Fruit fly (Drosophila melanogaster) whole organism, wandering third instar larva: ENCODE results near the gene Rlip.

Experiments
- CG32264 ChIP-seq: fragments of 200-800 bp; sonication (Bioruptor generic); optimal IDR thresholded peaks from 2 replicates; lab custom pipeline; 2016; ENCODE audit warnings: missing biosample characterization, missing genetic modification characterization
- Mio ChIP-seq: sonication (Bioruptor generic); optimal IDR thresholded peaks from 2 replicates; lab custom pipeline; 2016; ENCODE audit warnings: missing biosample characterization, missing genetic modification characterization
- OdsH ChIP-seq: fragments of 200-800 bp; sonication (Bioruptor generic); optimal IDR thresholded peaks from 2 replicates; lab custom pipeline; 2016; ENCODE audit warnings: missing biosample characterization, mild to moderate bottlenecking, missing genetic modification characterization
- dsf ChIP-seq: sonication (Bioruptor generic); optimal IDR thresholded peaks from 2 replicates; lab custom pipeline; 2016; ENCODE audit warnings: missing biosample characterization, missing genetic modification characterization, borderline replicate concordance
- ey ChIP-seq: fragments of 200-800 bp; sonication (Bioruptor generic); optimal IDR thresholded peaks from 2 replicates; lab custom pipeline; 2016; ENCODE audit warnings: missing biosample characterization, missing genetic modification characterization
- fru ChIP-seq: fragments of 200-800 bp; sonication (Bioruptor generic); optimal IDR thresholded peaks from 3 replicates; lab custom pipeline; 2016; ENCODE audit warnings: missing biosample characterization, mild to moderate bottlenecking, missing genetic modification characterization
- h ChIP-seq: fragments of 200-800 bp; sonication (Bioruptor generic); optimal IDR thresholded peaks from 3 replicates; lab custom pipeline; 2016; ENCODE audit warnings: missing biosample characterization, mild to moderate bottlenecking, missing genetic modification characterization
- pan ChIP-seq: fragments of >200 bp; optimal IDR thresholded peaks from 2 replicates; lab custom pipeline; 2017
- psq ChIP-seq: fragments of 200-800 bp; sonication (Bioruptor generic); optimal IDR thresholded peaks from 3 replicates; lab custom pipeline; 2017; ENCODE audit warnings: missing biosample characterization, mild to moderate bottlenecking, missing genetic modification characterization, moderate library complexity
- usp ChIP-seq: fragments of >200 bp; optimal IDR thresholded peaks from 2 replicates; lab custom pipeline; 2017; ENCODE audit warnings: missing biosample characterization, missing genetic modification characterization

DNA sequence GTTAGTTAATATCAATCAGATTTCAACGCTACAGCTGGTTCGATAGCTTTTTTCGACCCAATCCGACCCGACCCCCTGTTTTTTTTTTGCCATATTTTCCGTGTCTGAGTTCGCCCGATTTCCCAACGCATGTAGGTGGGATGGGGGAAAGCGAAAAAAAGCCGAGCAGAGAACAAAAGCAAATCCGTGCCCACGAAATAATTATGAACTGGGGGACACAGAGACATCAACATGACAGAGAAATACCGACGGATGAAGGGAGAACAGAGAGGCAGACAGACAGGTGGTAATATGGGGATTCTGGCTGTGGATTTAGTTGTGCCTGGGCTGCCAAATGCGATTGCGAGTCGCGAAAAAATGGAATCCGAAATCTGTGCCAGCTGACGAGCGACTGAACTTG is 28.4 kb upstream of the Rlip start:
- TF ChIP-seq pan (no peak), Mio (GFP tag; lab: Kevin White, UChicago) (no peak), ey (no peak), CG32264 (no peak), dsf (GFP tag; lab: Kevin White, UChicago) (no peak), usp (GFP tag; lab: Kevin White, UChicago) (no peak), OdsH (no peak), fru (GFP tag; lab: Kevin White, UChicago) (no peak), psq (GFP tag; lab: Kevin White, UChicago) (no peak), h (no peak)
